Worm (Caenorhabditis elegans): Measurements from ENCODE around the gene nhr-211.

DNA sequence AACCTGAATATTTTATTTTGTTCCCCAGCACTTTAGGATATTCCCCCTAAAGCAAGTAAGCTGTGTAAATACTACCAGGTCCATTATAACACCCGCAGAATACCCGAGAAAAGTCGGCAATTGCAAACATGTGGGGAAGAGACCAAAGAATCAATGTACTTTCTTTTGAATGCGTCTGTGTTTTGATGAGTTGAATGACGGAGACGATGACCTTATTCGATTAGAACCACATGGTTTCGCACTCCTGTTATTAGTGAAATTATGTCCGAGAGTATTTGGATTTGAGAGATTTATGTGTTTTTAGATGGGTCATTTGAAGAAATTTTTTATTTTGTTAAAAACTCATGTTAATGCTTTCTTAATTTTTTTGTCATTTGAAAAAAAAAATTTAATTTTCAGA, 21.4 kb upstream of the nhr-211 start:
- TF ChIP-seq flt-1 (GFP tag; IDR thresholded peaks at IDR 0.05) (no peak), ama-1 (optimal IDR thresholded peaks at IDR 0.05) (no peak), tbx-37 (GFP tag; conservative IDR thresholded peaks at IDR 0.05) (no peak), scrt-1 (GFP tag; IDR thresholded peaks at IDR 0.05) (no peak), B0310.2 (tag; optimal IDR thresholded peaks at IDR 0.05) (no peak), F13C5.2 (tag; optimal IDR thresholded peaks at IDR 0.05) (no peak), sea-1 (GFP tag; conservative IDR thresholded peaks at IDR 0.05) (no peak), ets-7 (tag; optimal IDR thresholded peaks at IDR 0.05) (no peak), ceh-13 (GFP tag; optimal IDR thresholded peaks at IDR 0.05) (no peak), aly-1 (tag; optimal IDR thresholded peaks at IDR 0.05) (no peak)

Measured in whole organism, early embryonic.